Fruit fly (Drosophila melanogaster): Measurements from ENCODE around the gene CG14085.
A peak's percentile ranks its signal among the peaks of the same experiment; 100 is the strongest.

The CG14085 gene

DNA sequence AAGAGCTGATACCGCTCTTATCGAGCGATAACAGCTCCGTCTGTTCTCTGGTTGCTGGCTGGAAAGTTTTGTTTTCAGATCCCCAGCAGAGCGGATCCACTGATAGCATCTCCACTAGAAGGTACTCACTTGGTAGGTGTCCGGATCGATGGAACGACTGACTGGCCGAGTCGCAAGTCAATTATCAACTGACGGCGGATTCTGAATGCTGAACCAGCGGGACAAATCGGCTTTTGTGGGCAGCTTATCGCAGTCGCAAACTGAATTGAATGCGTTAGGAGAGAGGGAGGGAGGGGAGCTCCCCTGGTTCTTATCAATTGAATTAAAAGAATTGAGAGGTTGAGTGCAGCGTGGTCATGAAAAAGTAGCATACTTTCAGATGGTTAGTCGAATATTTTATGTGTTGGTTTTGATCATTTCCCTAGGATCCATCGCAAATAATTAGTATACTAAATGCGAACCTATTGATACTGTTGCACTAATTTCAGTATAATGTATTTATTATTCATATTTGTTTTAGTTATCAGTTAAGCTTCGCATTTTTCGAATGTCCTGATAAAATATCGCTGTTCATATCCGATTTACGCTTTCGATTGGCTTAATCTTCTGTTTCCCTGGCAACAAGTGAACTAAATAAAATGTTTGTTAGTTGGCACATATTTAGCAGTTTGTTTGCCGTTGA lies at the start of gene CG14085, which contains the start of gene Aldh7A1:
Gene CG14085, plus strand, starts transcription at position 632 of the 682 bp plus-strand sequence.
Gene Aldh7A1, minus strand, starts transcription at position 194 of the 682 bp plus-strand sequence.
- TF ChIP-seq dl (GFP tag; optimal IDR thresholded peaks at IDR 0.05; ENCODE audit: insufficient read depth in 1 of 2, partially characterized antibody in 2 of 2): no peak
- no peak for TF ChIP-seq HLH106 (tag; optimal IDR thresholded peaks at IDR 0.05)
- peak in 1 of 2 experiments; percentile 23 for TF ChIP-seq foxo (GFP tag; optimal IDR thresholded peaks at IDR 0.05)
- TF ChIP-seq rgr (GFP tag; optimal IDR thresholded peaks at IDR 0.05): peak; percentile 56
- no peak for TF ChIP-seq Abd-B (GFP tag; optimal IDR thresholded peaks at IDR 0.05)
- TF ChIP-seq Rel (GFP tag; optimal IDR thresholded peaks at IDR 0.05): no peak
- TF ChIP-seq Rel (tag; optimal IDR thresholded peaks at IDR 0.05): peak; percentile 51
- peak; percentile 59 for TF ChIP-seq Dif (GFP tag; optimal IDR thresholded peaks at IDR 0.05; ENCODE audit: partially characterized antibody)
- peak; percentile 10 for TF ChIP-seq fru (GFP tag; optimal IDR thresholded peaks at IDR 0.05)
- peak; percentile 65 for TF ChIP-seq GATAd (GFP tag; optimal IDR thresholded peaks at IDR 0.05)
- no peak for TF ChIP-seq ey (GFP tag; optimal IDR thresholded peaks at IDR 0.05)
- peak; percentile 48 for TF ChIP-seq h (GFP tag; optimal IDR thresholded peaks at IDR 0.05)
- peak; percentile 25 for TF ChIP-seq br (GFP tag; optimal IDR thresholded peaks at IDR 0.05)

DNA sequence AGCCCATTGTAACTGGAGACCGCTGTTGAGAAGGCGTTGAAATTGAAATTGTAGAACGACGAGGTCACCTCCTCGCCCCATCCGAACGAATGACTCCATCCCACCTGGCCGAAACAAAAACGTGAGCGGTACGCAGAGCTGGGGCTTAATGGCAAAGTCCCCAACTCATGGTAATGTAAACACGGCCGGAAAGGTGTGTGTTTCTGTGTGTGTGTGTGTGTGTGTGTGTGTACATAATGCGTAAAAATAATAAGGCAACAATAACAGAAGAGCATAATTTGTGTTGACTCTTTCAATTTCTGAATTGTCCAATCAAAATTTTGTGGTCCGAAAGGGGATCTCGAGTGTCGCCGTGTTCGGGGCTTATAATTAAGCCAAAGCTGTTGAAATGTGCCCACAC lies 47.7 kb upstream of the CG14085 start:
- no peak for TF ChIP-seq brk (GFP tag; optimal IDR thresholded peaks at IDR 0.05)

DNA sequence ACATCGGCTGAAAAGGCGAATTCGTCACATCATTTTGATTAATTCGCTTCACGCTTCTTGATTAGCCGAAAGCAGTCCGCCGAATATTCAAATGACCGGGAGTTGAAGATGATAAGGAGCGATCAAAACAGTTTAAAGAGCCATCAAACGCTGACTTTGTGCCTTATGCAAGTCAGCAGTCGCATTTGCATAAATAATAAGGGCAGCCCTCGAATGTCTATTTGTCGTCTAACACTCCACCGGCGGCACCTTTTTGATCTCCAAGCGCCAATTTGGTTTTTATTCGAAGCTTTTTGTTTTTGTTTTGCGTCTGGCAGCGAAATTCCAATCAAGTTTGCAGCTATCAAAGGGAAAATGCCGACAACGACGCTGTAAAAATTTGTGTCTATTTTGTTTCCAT lies 43.5 kb upstream of the CG14085 start:
- TF ChIP-seq CG32264 (GFP tag; optimal IDR thresholded peaks at IDR 0.05) (no peak), sage (GFP tag; optimal IDR thresholded peaks at IDR 0.05) (no peak), rgr (GFP tag; optimal IDR thresholded peaks at IDR 0.05) (no peak), Hr83 (GFP tag; optimal IDR thresholded peaks at IDR 0.05; ENCODE audit: poor library complexity, severe bottlenecking) (no peak), tai (GFP tag; optimal IDR thresholded peaks at IDR 0.05) (no peak), dsf (GFP tag; optimal IDR thresholded peaks at IDR 0.05; ENCODE audit: borderline replicate concordance) (no peak), CrebA (GFP tag; optimal IDR thresholded peaks at IDR 0.05; ENCODE audit: borderline replicate concordance) (no peak), ey (GFP tag; optimal IDR thresholded peaks at IDR 0.05) (no peak), Sp1 (GFP tag; optimal IDR thresholded peaks at IDR 0.05) (no peak), Hr78 (GFP tag; optimal IDR thresholded peaks at IDR 0.05) (no peak), br (GFP tag; optimal IDR thresholded peaks at IDR 0.05) (no peak), woc (GFP tag; optimal IDR thresholded peaks at IDR 0.05) (no peak), N (GFP tag; optimal IDR thresholded peaks at IDR 0.05) (no peak)

DNA sequence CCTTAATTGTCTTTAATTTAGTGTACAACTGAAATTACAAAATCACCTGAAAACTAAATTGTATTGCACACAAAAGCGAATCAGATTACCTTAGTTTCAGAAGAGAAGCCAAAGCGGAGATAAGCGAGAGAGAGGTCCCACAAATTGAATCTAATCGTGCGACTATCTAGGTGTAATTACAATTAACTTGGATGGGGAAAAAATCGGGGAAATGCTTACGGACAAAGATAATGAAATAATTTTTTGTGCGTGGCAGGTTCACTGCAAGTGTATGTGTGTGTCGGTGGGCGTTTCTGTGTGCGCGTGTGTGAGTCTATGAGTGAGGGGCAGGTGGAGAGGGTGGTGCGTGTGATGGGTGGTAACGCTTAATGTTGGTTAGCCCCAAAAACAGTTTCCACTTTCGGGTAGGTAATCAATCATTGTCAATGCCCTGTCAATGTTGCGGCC lies 40.8 kb upstream of the CG14085 start:
- TF ChIP-seq br (GFP tag; optimal IDR thresholded peaks at IDR 0.05) (no peak), Mio (GFP tag; optimal IDR thresholded peaks at IDR 0.05) (no peak), CG9705 (GFP tag; optimal IDR thresholded peaks at IDR 0.05) (no peak), sage (GFP tag; optimal IDR thresholded peaks at IDR 0.05) (no peak)

DNA sequence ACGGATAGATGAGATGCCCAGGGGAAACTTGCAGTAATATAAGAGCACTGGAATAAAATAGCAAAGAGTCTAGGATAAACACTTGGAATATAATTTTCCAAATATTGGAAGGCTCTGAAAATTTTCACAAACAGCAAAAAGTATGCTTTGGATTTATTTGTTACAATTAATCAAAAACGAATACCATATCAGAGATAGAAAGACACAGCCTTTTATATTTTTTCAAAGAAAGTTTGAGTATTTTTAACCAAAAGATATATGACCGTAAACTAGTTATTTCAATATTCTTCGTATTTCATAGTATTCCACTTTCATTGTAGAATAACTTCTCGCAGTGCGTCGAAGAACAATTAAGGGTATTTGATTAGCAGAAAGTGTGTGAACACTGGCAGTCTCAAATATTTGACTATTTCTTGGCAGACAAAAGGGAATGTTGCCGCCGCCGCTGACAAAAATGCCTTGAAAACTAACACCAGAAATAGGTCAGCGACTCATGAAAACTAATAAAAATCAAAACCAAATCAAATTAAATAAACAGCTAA lies 40.2 kb upstream of the CG14085 start:
- TF ChIP-seq sage (GFP tag; optimal IDR thresholded peaks at IDR 0.05) (no peak), foxo (GFP tag; optimal IDR thresholded peaks at IDR 0.05) (no peak), Hnf4 (GFP tag; optimal IDR thresholded peaks at IDR 0.05) (no peak), Rel (GFP tag; optimal IDR thresholded peaks at IDR 0.05) (no peak), Rel (tag; optimal IDR thresholded peaks at IDR 0.05) (no peak), dsf (GFP tag; optimal IDR thresholded peaks at IDR 0.05; ENCODE audit: borderline replicate concordance) (no peak), Vsx2 (GFP tag; optimal IDR thresholded peaks at IDR 0.05; ENCODE audit: partially characterized antibody) (no peak), N (GFP tag; optimal IDR thresholded peaks at IDR 0.05) (no peak), dmrt93B (GFP tag; optimal IDR thresholded peaks at IDR 0.05) (no peak), h (GFP tag; optimal IDR thresholded peaks at IDR 0.05) (no peak), CrebA (GFP tag; optimal IDR thresholded peaks at IDR 0.05; ENCODE audit: borderline replicate concordance) (no peak), HLH106 (tag; optimal IDR thresholded peaks at IDR 0.05) (no peak), fru (GFP tag; optimal IDR thresholded peaks at IDR 0.05) (no peak), brk (GFP tag; optimal IDR thresholded peaks at IDR 0.05) (no peak), rgr (GFP tag; optimal IDR thresholded peaks at IDR 0.05) (no peak), GATAd (GFP tag; optimal IDR thresholded peaks at IDR 0.05) (no peak), tai (GFP tag; optimal IDR thresholded peaks at IDR 0.05) (no peak), pan (optimal IDR thresholded peaks at IDR 0.05) (no peak)

Measured in whole organism, wandering third instar larva.